Fruit fly (Drosophila melanogaster): ENCODE measurements around the gene Spn28F.

Spn28F gene

DNA sequence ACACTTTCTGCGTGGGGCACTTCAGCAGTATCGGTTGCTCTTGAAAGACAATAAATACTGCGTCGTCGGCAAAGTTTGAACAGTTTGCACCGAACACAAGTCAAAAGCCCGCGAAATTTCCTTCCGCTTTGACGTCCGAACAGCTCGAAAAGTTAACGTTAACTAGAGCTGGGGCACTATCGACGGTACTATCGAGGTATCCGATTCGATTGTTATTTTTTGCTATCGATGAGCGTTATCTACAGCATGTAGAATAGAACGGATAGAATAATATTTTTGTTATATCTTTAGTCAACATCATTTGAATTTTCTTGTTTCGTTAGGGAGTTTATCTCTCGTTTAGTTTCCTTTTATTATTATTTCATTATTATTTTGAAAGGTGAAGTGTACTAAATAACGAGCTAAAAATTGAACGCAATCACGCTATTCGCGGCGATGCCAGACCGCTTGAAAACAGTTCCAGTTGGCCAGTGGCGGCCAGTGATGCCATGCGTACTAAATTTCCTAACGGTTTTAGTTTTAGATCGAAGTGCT, 1.8 kb downstream of the Spn28F start, which contains the start of gene Pvr (continued):
- TF ChIP-seq da (GFP tag; optimal IDR thresholded peaks at IDR 0.05) (no peak), NFAT (GFP tag; IDR thresholded peaks at IDR 0.05) (no peak), CG16863 (GFP tag; optimal IDR thresholded peaks at IDR 0.05) (no peak), Usf (GFP tag; optimal IDR thresholded peaks at IDR 0.05) (no peak), wor (GFP tag; IDR thresholded peaks at IDR 0.05) (no peak), CG8388 (GFP tag; optimal IDR thresholded peaks at IDR 0.05) (no peak), NC2α (GFP tag; optimal IDR thresholded peaks at IDR 0.05) (no peak), Lpt (GFP tag; optimal IDR thresholded peaks at IDR 0.05) (no peak), CG11093 (GFP tag; IDR thresholded peaks at IDR 0.05) (no peak), tna (GFP tag; IDR thresholded peaks at IDR 0.05; ENCODE audit: partially characterized antibody) (peak; percentile 89), CG10366 (GFP tag; IDR thresholded peaks at IDR 0.05) (no peak), nom (GFP tag; optimal IDR thresholded peaks at IDR 0.05) (no peak), CG3065 (GFP tag; optimal IDR thresholded peaks at IDR 0.05) (no peak), CG31224 (GFP tag; IDR thresholded peaks at IDR 0.05) (no peak), CG6175 (GFP tag; IDR thresholded peaks at IDR 0.05) (no peak), gsb (GFP tag; IDR thresholded peaks at IDR 0.05) (no peak), esg (GFP tag; conservative IDR thresholded peaks at IDR 0.05) (no peak), unpg (GFP tag; optimal IDR thresholded peaks at IDR 0.05) (no peak), Gsc (GFP tag; IDR thresholded peaks at IDR 0.05) (no peak), CG13424 (tag; optimal IDR thresholded peaks at IDR 0.05) (no peak), CG7372 (GFP tag; IDR thresholded peaks at IDR 0.05) (no peak), Oli (tag; optimal IDR thresholded peaks at IDR 0.05) (no peak), Opbp (GFP tag; IDR thresholded peaks at IDR 0.05; ENCODE audit: partially characterized antibody) (peak; percentile 92), tin (GFP tag; optimal IDR thresholded peaks at IDR 0.05) (no peak), CG7839 (tag; optimal IDR thresholded peaks at IDR 0.05) (no peak), gfzf (GFP tag; optimal IDR thresholded peaks at IDR 0.05) (peak; percentile 12), Hr39 (optimal IDR thresholded peaks at IDR 0.05) (no peak), CG16815 (GFP tag; optimal IDR thresholded peaks at IDR 0.05) (no peak), Kr (GFP tag; optimal IDR thresholded peaks at IDR 0.05) (no peak), CG10979 (tag; optimal IDR thresholded peaks at IDR 0.05) (no peak), CG14965 (GFP tag; optimal IDR thresholded peaks at IDR 0.05; ENCODE audit: borderline replicate concordance) (no peak), CG17385 (GFP tag; optimal IDR thresholded peaks at IDR 0.05) (peak; percentile 11)

DNA sequence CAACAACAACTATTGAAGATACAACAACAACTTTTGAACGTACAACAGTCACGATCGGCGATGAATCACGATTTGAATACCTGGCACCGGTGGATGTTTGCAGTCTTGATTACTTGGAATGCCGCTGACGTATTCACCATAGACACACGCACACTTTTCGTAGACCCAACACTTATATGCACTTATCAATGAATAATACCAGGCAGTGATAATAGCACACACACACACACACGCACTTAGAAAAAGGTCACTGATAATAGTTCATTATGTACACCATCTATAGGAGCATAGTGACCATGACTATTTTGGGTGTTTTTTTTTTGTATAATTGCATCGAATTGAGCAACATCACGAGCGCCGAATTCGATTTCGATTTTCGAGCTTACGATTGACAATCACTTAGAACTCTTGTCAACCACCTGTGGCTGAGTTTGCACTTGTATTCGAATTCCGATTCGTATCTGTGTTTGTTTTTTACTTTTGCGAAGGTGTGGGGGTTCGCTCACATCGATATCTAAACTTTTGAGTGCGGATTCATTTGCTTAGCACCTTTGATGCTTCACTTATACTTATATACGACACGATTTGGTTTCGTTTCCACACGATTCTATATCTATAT, 2.5 kb downstream of the Spn28F start:
- TF ChIP-seq CG1024 (GFP tag; IDR thresholded peaks at IDR 0.05): no peak
- TF ChIP-seq CG10431 (GFP tag; optimal IDR thresholded peaks at IDR 0.05): no peak
- TF ChIP-seq cas (GFP tag; IDR thresholded peaks at IDR 0.05): no peak
- no peak for TF ChIP-seq CG3726 (GFP tag; IDR thresholded peaks at IDR 0.05)
- TF ChIP-seq sim (GFP tag; IDR thresholded peaks at IDR 0.05): no peak
- no peak for TF ChIP-seq unpg (GFP tag; optimal IDR thresholded peaks at IDR 0.05)
- no peak for TF ChIP-seq CG17359 (tag; optimal IDR thresholded peaks at IDR 0.05)
- no peak for TF ChIP-seq CG34224 (GFP tag; IDR thresholded peaks at IDR 0.05; ENCODE audit: partially characterized antibody)
- no peak for TF ChIP-seq run (tag; optimal IDR thresholded peaks at IDR 0.05)
- no peak for TF ChIP-seq CG12219 (GFP tag; optimal IDR thresholded peaks at IDR 0.05)
- no peak for TF ChIP-seq ase (GFP tag; IDR thresholded peaks at IDR 0.05)
- TF ChIP-seq HmgZ (tag; optimal IDR thresholded peaks at IDR 0.05): no peak
- TF ChIP-seq CG7357 (GFP tag; IDR thresholded peaks at IDR 0.05): no peak
- TF ChIP-seq kah (GFP tag; optimal IDR thresholded peaks at IDR 0.05): peak; percentile 88
- no peak for TF ChIP-seq peb (GFP tag; IDR thresholded peaks at IDR 0.05)
- no peak for TF ChIP-seq unc-4 (GFP tag; IDR thresholded peaks at IDR 0.05; ENCODE audit: partially characterized antibody)
- no peak for TF ChIP-seq Taf1 (GFP tag; IDR thresholded peaks at IDR 0.05)
- TF ChIP-seq mam (GFP tag; optimal IDR thresholded peaks at IDR 0.05): no peak
- TF ChIP-seq hkb (optimal IDR thresholded peaks at IDR 0.05): no peak
- TF ChIP-seq hkb (GFP tag; IDR thresholded peaks at IDR 0.05): no peak
- TF ChIP-seq CG10147 (GFP tag; optimal IDR thresholded peaks at IDR 0.05): no peak
- TF ChIP-seq CG17612 (GFP tag; IDR thresholded peaks at IDR 0.05): no peak
